Worm (Caenorhabditis elegans) whole organism, young adult: Measurements from ENCODE around the gene mrps-18A.
A peak's percentile ranks its signal among the peaks of the same experiment; 100 is the strongest.

Source experiments
- B0035.1 ChIP-seq: sonication (generic microtip); optimal IDR thresholded peaks from 2 replicates; lab custom pipeline; 2016; ENCODE audit warnings: missing genetic modification characterization, mild to moderate bottlenecking, missing compliant biosample characterization, missing genotype, missing genetic modification reagents
- B0261.1 ChIP-seq: sonication (generic microtip); optimal IDR thresholded peaks from 2 replicates; lab custom pipeline; 2016; ENCODE audit warnings: mild to moderate bottlenecking, missing genetic modification characterization, moderate library complexity, missing compliant biosample characterization
- F10E7.11 ChIP-seq: sonication (generic microtip); optimal IDR thresholded peaks from 2 replicates; lab custom pipeline; 2017; ENCODE audit warnings: mild to moderate bottlenecking, missing genetic modification characterization, moderate library complexity, missing compliant biosample characterization
- F33H1.4 ChIP-seq: fragments of 200-800 bp; sonication (Bioruptor generic); IDR thresholded peaks from 2 replicates; pipeline ENCODE4 v1.3.6; 2022; ENCODE audit warnings: missing genetic modification reagents, missing genetic modification characterization, missing compliant biosample characterization
- F39B2.1 ChIP-seq: fragments of 200-800 bp; sonication (Bioruptor generic); IDR thresholded peaks from 2 replicates; pipeline ENCODE4 v1.3.6; 2022; ENCODE audit warnings: missing genetic modification reagents, missing genetic modification characterization, missing compliant biosample characterization
- F55B11.4 ChIP-seq: sonication (generic microtip); optimal IDR thresholded peaks from 2 replicates; lab custom pipeline; 2016; ENCODE audit warnings: missing compliant biosample characterization, missing genetic modification characterization, borderline replicate concordance; ENCODE audit not compliant: insufficient read depth
- F57A8.1 ChIP-seq: fragments of 200-800 bp; sonication (Bioruptor generic); optimal IDR thresholded peaks from 2 replicates; lab custom pipeline; 2018; ENCODE audit warnings: mild to moderate bottlenecking, missing genetic modification characterization, moderate library complexity, missing compliant biosample characterization
- K11D2.4 ChIP-seq: fragments of 200-800 bp; sonication (Bioruptor generic); IDR thresholded peaks from 2 replicates; pipeline ENCODE4 v1.3.6; 2022; ENCODE audit warnings: missing genetic modification reagents, missing genetic modification characterization, missing compliant biosample characterization
- Y53F4B.3 ChIP-seq: fragments of 200-800 bp; sonication (Bioruptor generic); IDR thresholded peaks from 2 replicates; pipeline ENCODE4 v1.3.6; 2022; ENCODE audit warnings: missing genetic modification reagents, missing genetic modification characterization, missing compliant biosample characterization
- athp-1 ChIP-seq: sonication (generic microtip); optimal IDR thresholded peaks from 2 replicates; lab custom pipeline; 2017; ENCODE audit warnings: mild to moderate bottlenecking, missing genetic modification characterization, missing compliant biosample characterization
- attf-5 ChIP-seq: fragments of 200-800 bp; sonication (Bioruptor generic); optimal IDR thresholded peaks from 2 replicates; lab custom pipeline; 2018; ENCODE audit warnings: mild to moderate bottlenecking, missing genetic modification characterization, missing compliant biosample characterization
- ccch-3 ChIP-seq: fragments of 200-800 bp; sonication (Bioruptor generic); optimal IDR thresholded peaks from 2 replicates; lab custom pipeline; 2018; ENCODE audit warnings: mild to moderate bottlenecking, missing genetic modification characterization, missing compliant biosample characterization
- cebp-1 ChIP-seq, 2 experiments: fragments of 200-800 bp in 1 of 2; sonication (Bioruptor generic) in 1 of 2; sonication (generic microtip) in 1 of 2; IDR thresholded peaks in 1 of 2; optimal IDR thresholded peaks in 1 of 2; 2 replicates each; pipeline versions ENCODE4 v1.3.6 to Lab custom; 2017 to 2022; ENCODE audit warnings: missing compliant biosample characterization in 2 of 2, missing genetic modification characterization in 2 of 2, mild to moderate bottlenecking in 1 of 2, missing genetic modification reagents in 1 of 2, moderate library complexity in 1 of 2
- ceh-27 ChIP-seq: fragments of 200-800 bp; sonication (Bioruptor generic); optimal IDR thresholded peaks from 2 replicates; lab custom pipeline; 2018; ENCODE audit warnings: mild to moderate bottlenecking, missing genetic modification characterization, moderate library complexity, missing compliant biosample characterization
- dpff-1 ChIP-seq: sonication (generic microtip); optimal IDR thresholded peaks from 2 replicates; lab custom pipeline; 2017; ENCODE audit warnings: mild to moderate bottlenecking, missing genetic modification characterization, missing compliant biosample characterization
- efl-1 ChIP-seq: fragments of 150-350 bp; optimal IDR thresholded peaks from 2 replicates; lab custom pipeline; 2014; ENCODE audit warnings: missing biosample characterization, missing genetic modification reagents, missing genetic modification characterization
- ekl-4 ChIP-seq: fragments of 200-800 bp; sonication (Bioruptor generic); IDR thresholded peaks from 2 replicates; pipeline ENCODE4 v1.3.6; 2022; ENCODE audit warnings: missing genetic modification reagents, missing genetic modification characterization, missing compliant biosample characterization
- fkh-3 ChIP-seq: sonication (generic microtip); optimal IDR thresholded peaks from 2 replicates; lab custom pipeline; 2016; ENCODE audit warnings: mild to moderate bottlenecking, missing genetic modification characterization, missing compliant biosample characterization
- hmg-1.2 ChIP-seq: fragments of 200-800 bp; sonication (Bioruptor generic); IDR thresholded peaks from 2 replicates; pipeline ENCODE4 v1.3.6; 2022; ENCODE audit warnings: missing genetic modification reagents, missing genetic modification characterization, missing compliant biosample characterization
- hrde-1 ChIP-seq: sonication (generic microtip); optimal IDR thresholded peaks from 2 replicates; lab custom pipeline; 2016; ENCODE audit warnings: missing genetic modification characterization, mild to moderate bottlenecking, missing compliant biosample characterization, moderate library complexity, missing genotype, missing genetic modification reagents, borderline replicate concordance
- let-607 ChIP-seq, 2 experiments: fragments of 200-800 bp in 1 of 2; sonication (Bioruptor generic) in 1 of 2; sonication (generic microtip) in 1 of 2; optimal IDR thresholded peaks; 2 replicates each; lab custom pipeline; 2016 to 2018; ENCODE audit warnings: mild to moderate bottlenecking in 2 of 2, missing compliant biosample characterization in 2 of 2, missing genetic modification characterization in 2 of 2, moderate library complexity in 2 of 2, missing genotype in 1 of 2
- lin-40 ChIP-seq: sonication (generic microtip); optimal IDR thresholded peaks from 2 replicates; lab custom pipeline; 2016; ENCODE audit warnings: missing genetic modification characterization, mild to moderate bottlenecking, missing compliant biosample characterization, missing genotype, missing genetic modification reagents
- lin-54 ChIP-seq: fragments of 200-800 bp; sonication (Bioruptor generic); optimal IDR thresholded peaks from 2 replicates; lab custom pipeline; 2018; ENCODE audit warnings: mild to moderate bottlenecking, missing genetic modification characterization, missing compliant biosample characterization
- lsl-1 ChIP-seq: fragments of 200-800 bp; sonication (Bioruptor generic); optimal IDR thresholded peaks from 2 replicates; lab custom pipeline; 2018; ENCODE audit warnings: mild to moderate bottlenecking, missing genetic modification characterization, moderate library complexity, missing compliant biosample characterization
- madf-3 ChIP-seq: fragments of 200-800 bp; sonication (Bioruptor generic); IDR thresholded peaks from 2 replicates; pipeline ENCODE4 v1.3.6; 2022; ENCODE audit warnings: missing genetic modification reagents, missing genetic modification characterization, missing compliant biosample characterization
- madf-6 ChIP-seq: fragments of 200-800 bp; sonication (Bioruptor generic); IDR thresholded peaks from 2 replicates; pipeline ENCODE4 v1.3.6; 2022; ENCODE audit warnings: missing genetic modification reagents, missing genetic modification characterization, missing compliant biosample characterization
- nfya-2 ChIP-seq: fragments of 200-800 bp; sonication (Bioruptor generic); IDR thresholded peaks from 2 replicates; pipeline ENCODE4 v1.3.6; 2022; ENCODE audit warnings: missing genetic modification reagents, missing genetic modification characterization, missing compliant biosample characterization
- nhr-80 ChIP-seq: sonication (generic microtip); optimal IDR thresholded peaks from 2 replicates; lab custom pipeline; 2016; ENCODE audit warnings: missing genetic modification characterization, missing compliant biosample characterization
- rcor-1 ChIP-seq: fragments of 200-800 bp; sonication (Bioruptor generic); IDR thresholded peaks from 2 replicates; pipeline ENCODE4 v1.3.6; 2022; ENCODE audit warnings: missing genetic modification reagents, missing genetic modification characterization, missing compliant biosample characterization
- rec-8 ChIP-seq, 2 experiments: sonication (generic microtip); optimal IDR thresholded peaks; 2 replicates each; lab custom pipeline; 2016; ENCODE audit warnings: mild to moderate bottlenecking in 2 of 2, missing genetic modification characterization in 2 of 2, missing genetic modification reagents in 2 of 2, missing genotype in 2 of 2, missing biosample characterization in 1 of 2, missing compliant biosample characterization in 1 of 2, moderate library complexity in 1 of 2
- snpc-1.3 ChIP-seq: sonication (generic microtip); optimal IDR thresholded peaks from 2 replicates; lab custom pipeline; 2017; ENCODE audit warnings: missing genetic modification characterization, mild to moderate bottlenecking, missing compliant biosample characterization, antibody characterized with exemption, moderate library complexity, missing genotype, missing genetic modification reagents; ENCODE audit not compliant: insufficient read depth
- somi-1 ChIP-seq: fragments of 200-800 bp; sonication (Bioruptor generic); optimal IDR thresholded peaks from 2 replicates; lab custom pipeline; 2018; ENCODE audit warnings: mild to moderate bottlenecking, missing genetic modification characterization, missing compliant biosample characterization
- unc-62 ChIP-seq: fragments of 150-350 bp; optimal IDR thresholded peaks from 2 replicates; lab custom pipeline; 2014; ENCODE audit warnings: missing biosample characterization, missing genetic modification reagents, missing genetic modification characterization
- xnd-1 ChIP-seq: sonication (generic microtip); optimal IDR thresholded peaks from 2 replicates; lab custom pipeline; 2016; ENCODE audit warnings: missing genotype, missing genetic modification reagents, missing genetic modification characterization, missing compliant biosample characterization
- zim-3 ChIP-seq: sonication (generic microtip); optimal IDR thresholded peaks from 2 replicates; lab custom pipeline; 2017; ENCODE audit warnings: mild to moderate bottlenecking, missing genetic modification characterization, moderate library complexity, missing compliant biosample characterization
- ztf-26 ChIP-seq: sonication (generic microtip); optimal IDR thresholded peaks from 2 replicates; lab custom pipeline; 2017; ENCODE audit warnings: missing genetic modification characterization, missing compliant biosample characterization

mrps-18A gene

ce11 chrIII:8370846-8371257 is 39.1 kb upstream of the mrps-18A start:
- TF ChIP-seq hmg-1.2 (GFP tag; lab: Robert Waterston, UW) (peak; percentile 66; the same call in 1 of the 2 replicates), fkh-3 (tag; lab: Kevin White, UChicago) (no peak), attf-5 (peak; percentile 4), ztf-26 (peak; percentile 24), nhr-80 (peak; percentile 61), rcor-1 (no peak), let-607 (tag; optimal IDR thresholded peaks at IDR 0.05; lab: Kevin White, UChicago) (peak in 1 of 2 experiments; percentile 2), B0261.1 (tag; lab: Kevin White, UChicago) (no peak), unc-62 (no peak), lin-40 (tag; lab: Kevin White, UChicago) (peak; percentile 73), somi-1 (GFP tag; lab: Kevin White, UChicago) (no peak), cebp-1 (GFP tag; IDR thresholded peaks at IDR 0.05; lab: Robert Waterston, UW) (no peak), cebp-1 (tag; optimal IDR thresholded peaks at IDR 0.05; lab: Kevin White, UChicago) (peak; percentile 68)

ce11 chrIII:8370188-8370587 is 38.5 kb upstream of the mrps-18A start:
- TF ChIP-seq F57A8.1 (GFP tag; lab: Kevin White, UChicago) = no peak
- no peak for TF ChIP-seq B0035.1 (tag; lab: Kevin White, UChicago)
- no peak for TF ChIP-seq xnd-1 (tag; lab: Kevin White, UChicago)
- no peak for TF ChIP-seq madf-3 (GFP tag; lab: Robert Waterston, UW)
- TF ChIP-seq F39B2.1 = no peak
- TF ChIP-seq let-607 (tag; optimal IDR thresholded peaks at IDR 0.05; lab: Kevin White, UChicago) = no peak
- TF ChIP-seq nfya-2 (GFP tag; lab: Robert Waterston, UW) = no peak
- TF ChIP-seq F10E7.11 (tag; lab: Kevin White, UChicago) = no peak
- no peak for TF ChIP-seq athp-1 (tag; lab: Kevin White, UChicago)
- peak; percentile 60 for TF ChIP-seq efl-1 (GFP tag; lab: Kevin White, UChicago)
- TF ChIP-seq F33H1.4 (GFP tag; lab: Robert Waterston, UW) = peak; percentile 69
- no peak for TF ChIP-seq Y53F4B.3 (GFP tag; lab: Robert Waterston, UW)
- TF ChIP-seq hrde-1 (tag; lab: Kevin White, UChicago) = no peak
- TF ChIP-seq hmg-1.2 (GFP tag; lab: Robert Waterston, UW) = peak; percentile 71
- TF ChIP-seq lsl-1 = peak; percentile 38
- TF ChIP-seq lin-54 = peak; percentile 64
- TF ChIP-seq madf-6 (GFP tag; lab: Robert Waterston, UW) = peak; percentile 28; the same call in 1 of the 2 replicates
- no peak for TF ChIP-seq dpff-1
- no peak for TF ChIP-seq F55B11.4 (tag; lab: Kevin White, UChicago)
- no peak for TF ChIP-seq ceh-27 (GFP tag; lab: Kevin White, UChicago)
- TF ChIP-seq cebp-1 (GFP tag; IDR thresholded peaks at IDR 0.05; lab: Robert Waterston, UW) = no peak
- no peak for TF ChIP-seq cebp-1 (tag; optimal IDR thresholded peaks at IDR 0.05; lab: Kevin White, UChicago)
- TF ChIP-seq snpc-1.3 (tag; lab: Kevin White, UChicago) = peak; percentile 54
- TF ChIP-seq rec-8 (tag; optimal IDR thresholded peaks at IDR 0.05; lab: Kevin White, UChicago) = no peak
- TF ChIP-seq K11D2.4 (GFP tag; lab: Robert Waterston, UW) = no peak

ce11 chrIII:8369172-8369571 is 37.5 kb upstream of the mrps-18A start:
- no peak for TF ChIP-seq zim-3 (tag; lab: Kevin White, UChicago)
- no peak for TF ChIP-seq ccch-3 (GFP tag; lab: Kevin White, UChicago)
- TF ChIP-seq F55B11.4 (tag; lab: Kevin White, UChicago) = no peak
- no peak for TF ChIP-seq madf-3 (GFP tag; lab: Robert Waterston, UW)
- TF ChIP-seq unc-62 = no peak
- TF ChIP-seq ekl-4 (GFP tag; lab: Robert Waterston, UW) = no peak
